Worm (Caenorhabditis elegans): Measurements from ENCODE around the gene F49C12.7.

DNA sequence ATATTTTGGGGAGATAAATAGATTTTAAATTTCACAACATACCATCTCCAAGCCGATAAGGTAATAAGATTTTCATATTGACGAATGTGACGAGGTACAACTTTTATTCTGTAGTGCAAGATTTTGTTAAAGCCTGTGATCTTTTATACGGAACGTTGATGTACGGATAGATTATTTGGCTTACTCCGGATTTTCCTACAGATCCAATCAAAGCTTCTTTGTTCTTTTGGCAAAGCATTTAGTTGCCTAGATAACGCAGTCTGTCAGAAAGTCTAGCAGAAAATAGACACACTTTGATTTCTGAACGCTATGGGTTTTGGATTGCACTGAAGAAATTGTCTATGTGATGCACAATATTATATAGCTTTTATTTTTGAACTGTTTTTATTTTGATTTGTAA is 13.6 kb downstream of the F49C12.7 start, which contains the start of gene F49C12.2:
- no peak for TF ChIP-seq fkh-10 (GFP tag; optimal IDR thresholded peaks at IDR 0.05)
- no peak for TF ChIP-seq hlh-13 (GFP tag; optimal IDR thresholded peaks at IDR 0.05)
- no peak for TF ChIP-seq tbx-2 (tag; optimal IDR thresholded peaks at IDR 0.05)
- TF ChIP-seq pqm-1 (tag; optimal IDR thresholded peaks at IDR 0.05), result no peak
- no peak for TF ChIP-seq dve-1 (tag; optimal IDR thresholded peaks at IDR 0.05)
- no peak for TF ChIP-seq ceh-9 (tag; optimal IDR thresholded peaks at IDR 0.05)
- TF ChIP-seq unc-42 (tag; optimal IDR thresholded peaks at IDR 0.05), result no peak
